Worm (Caenorhabditis elegans) whole organism, L4 larva: ENCODE measurements around the gene R04E5.9.

Source experiments
- R02D3.7 ChIP-seq: fragments of 150-350 bp; sonication (generic microtip); optimal IDR thresholded peaks from 3 replicates; lab custom pipeline; 2014; ENCODE audit warnings: missing biosample characterization, missing genetic modification characterization
- hlh-11 ChIP-seq: fragments of 200-800 bp; sonication (Bioruptor generic); optimal IDR thresholded peaks from 2 replicates; lab custom pipeline; 2018; ENCODE audit warnings: mild to moderate bottlenecking, missing genetic modification characterization, missing compliant biosample characterization
- lin-13 ChIP-seq: fragments of 150-350 bp; optimal IDR thresholded peaks from 2 replicates; lab custom pipeline; 2014; ENCODE audit warnings: missing biosample characterization, missing genetic modification reagents, missing genetic modification characterization

DNA sequence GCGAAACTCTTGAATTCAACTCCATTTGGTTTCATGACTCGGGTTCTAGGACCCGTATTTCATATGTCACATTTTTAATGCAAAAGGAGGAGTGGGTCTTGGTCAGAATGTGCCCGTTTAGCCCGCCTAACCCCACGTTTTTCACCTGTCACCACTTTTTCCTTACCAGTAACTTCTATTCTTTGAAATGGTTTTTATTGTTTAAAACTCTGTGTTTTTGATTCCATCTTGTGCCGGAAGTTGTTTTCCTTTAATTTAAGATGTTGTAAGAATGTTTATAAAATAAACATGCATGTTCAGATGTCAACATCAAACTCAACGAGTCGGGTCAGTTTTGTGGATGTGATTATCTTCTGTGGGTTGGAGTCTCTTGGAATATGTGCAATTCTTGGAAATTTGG is 32.4 kb downstream of the R04E5.9 start, which contains the start of gene ZK721.4:
- TF ChIP-seq hlh-11 (tag; lab: Kevin White, UChicago) (no peak), lin-13 (GFP tag; lab: Kevin White, UChicago) (no peak), R02D3.7 (tag; lab: Kevin White, UChicago) (no peak)
